Fruit fly (Drosophila melanogaster): ENCODE measurements around the gene CG31815.

dm6 chr2L:16616282-16616681 is 10.7 kb downstream of the CG31815 start:
- no peak for TF ChIP-seq danr (GFP tag; IDR thresholded peaks at IDR 0.05)
- TF ChIP-seq sob (GFP tag; IDR thresholded peaks at IDR 0.05): no peak
- TF ChIP-seq tin (GFP tag; optimal IDR thresholded peaks at IDR 0.05): no peak
- no peak for TF ChIP-seq CG10321 (GFP tag; IDR thresholded peaks at IDR 0.05)
